Fruit fly (Drosophila melanogaster) whole organism: ENCODE results near the gene CG13631.
A peak's percentile ranks its signal among the peaks of the same experiment; 100 is the strongest.

Source experiments
- CG8478 ChIP-seq: fragments of >200 bp; optimal IDR thresholded peaks from 2 replicates; lab custom pipeline; 2018; ENCODE audit warnings: inconsistent platforms
- Dll ChIP-seq: fragments of >200 bp; optimal IDR thresholded peaks from 2 replicates; lab custom pipeline; 2017
- EcR ChIP-seq, 2 experiments: fragments of >200 bp; optimal IDR thresholded peaks; 2 replicates each; lab custom pipeline; 2017; ENCODE audit warnings: missing biosample characterization in 2 of 2, missing genetic modification characterization in 2 of 2, missing genetic modification reagents in 2 of 2
- pan ChIP-seq: fragments of >200 bp; optimal IDR thresholded peaks from 2 replicates; lab custom pipeline; 2017
- psq ChIP-seq: fragments of >200 bp; optimal IDR thresholded peaks from 2 replicates; lab custom pipeline; 2017
- usp ChIP-seq: fragments of >200 bp; optimal IDR thresholded peaks from 2 replicates; lab custom pipeline; 2017; ENCODE audit warnings: missing biosample characterization, missing genetic modification characterization, mixed read lengths

CG13631 gene

DNA sequence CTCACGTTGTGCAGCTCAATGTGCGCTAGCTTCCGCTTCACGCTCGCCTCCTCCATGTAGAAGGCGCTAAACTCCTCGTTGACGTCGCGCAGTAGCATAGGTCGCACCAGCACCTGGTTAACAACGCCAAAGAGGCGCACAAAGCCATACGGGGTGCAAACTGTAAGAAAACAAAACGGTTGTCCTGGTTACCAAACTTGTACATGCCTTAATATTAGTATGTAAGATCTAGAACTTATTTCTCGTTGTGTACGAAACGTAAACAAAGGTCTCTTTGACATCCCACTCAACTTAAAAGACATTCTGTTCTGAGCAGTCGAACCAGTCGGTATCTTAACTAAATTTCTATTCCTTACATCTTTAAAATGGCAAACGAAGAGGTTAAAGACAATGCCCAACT lies 38.2 kb downstream of the CG13631 start, which contains the start of gene CG6980:
Gene CG6980 (plus strand): TSS at position 301 of the 400 bp plus-strand sequence.
- TF ChIP-seq pan = no peak
- no peak for TF ChIP-seq EcR (GFP tag; optimal IDR thresholded peaks at IDR 0.05; lab: Kevin White, UChicago)
- no peak for TF ChIP-seq psq (lab: Kevin White, UChicago)
- no peak for TF ChIP-seq usp (GFP tag; lab: Kevin White, UChicago)
- TF ChIP-seq Dll (lab: Kevin White, UChicago) = no peak
- TF ChIP-seq CG8478 = no peak

DNA sequence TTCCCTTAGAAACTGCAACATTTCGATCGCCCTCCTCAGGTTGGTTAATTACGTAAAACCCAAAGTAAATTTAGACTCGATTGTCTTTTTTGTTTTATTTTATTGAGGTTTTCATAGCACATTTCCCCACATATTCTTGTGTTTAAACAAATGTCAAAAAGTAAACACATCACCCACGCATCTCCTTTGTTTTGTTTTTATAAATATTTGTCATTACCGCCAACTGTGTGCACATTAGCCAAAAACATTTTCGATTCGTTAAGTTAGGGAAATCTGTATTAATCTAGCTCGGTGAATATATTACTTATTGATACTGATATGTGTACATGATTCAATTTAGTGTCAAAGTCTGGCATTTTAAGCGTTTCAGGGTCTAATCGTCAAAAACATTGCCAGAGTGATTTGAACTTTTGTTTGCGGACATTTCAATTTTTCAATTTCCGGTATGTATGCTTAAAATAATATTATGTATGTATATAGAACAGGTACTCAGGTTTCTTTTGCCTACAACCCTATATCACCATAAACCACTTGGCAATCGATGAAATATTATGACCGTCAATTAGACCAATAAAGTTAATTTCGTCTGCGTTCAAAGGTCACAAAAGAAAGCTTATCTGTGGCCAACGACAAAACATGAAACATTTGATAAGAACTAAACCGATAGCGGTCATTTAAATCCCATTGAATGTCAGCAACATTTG lies 40.6 kb downstream of the CG13631 start:
- no peak for TF ChIP-seq EcR (GFP tag; optimal IDR thresholded peaks at IDR 0.05; lab: Kevin White, UChicago)
- no peak for TF ChIP-seq CG8478
- no peak for TF ChIP-seq Dll (lab: Kevin White, UChicago)
- TF ChIP-seq pan = no peak
- no peak for TF ChIP-seq usp (GFP tag; lab: Kevin White, UChicago)
- no peak for TF ChIP-seq psq (lab: Kevin White, UChicago)

DNA sequence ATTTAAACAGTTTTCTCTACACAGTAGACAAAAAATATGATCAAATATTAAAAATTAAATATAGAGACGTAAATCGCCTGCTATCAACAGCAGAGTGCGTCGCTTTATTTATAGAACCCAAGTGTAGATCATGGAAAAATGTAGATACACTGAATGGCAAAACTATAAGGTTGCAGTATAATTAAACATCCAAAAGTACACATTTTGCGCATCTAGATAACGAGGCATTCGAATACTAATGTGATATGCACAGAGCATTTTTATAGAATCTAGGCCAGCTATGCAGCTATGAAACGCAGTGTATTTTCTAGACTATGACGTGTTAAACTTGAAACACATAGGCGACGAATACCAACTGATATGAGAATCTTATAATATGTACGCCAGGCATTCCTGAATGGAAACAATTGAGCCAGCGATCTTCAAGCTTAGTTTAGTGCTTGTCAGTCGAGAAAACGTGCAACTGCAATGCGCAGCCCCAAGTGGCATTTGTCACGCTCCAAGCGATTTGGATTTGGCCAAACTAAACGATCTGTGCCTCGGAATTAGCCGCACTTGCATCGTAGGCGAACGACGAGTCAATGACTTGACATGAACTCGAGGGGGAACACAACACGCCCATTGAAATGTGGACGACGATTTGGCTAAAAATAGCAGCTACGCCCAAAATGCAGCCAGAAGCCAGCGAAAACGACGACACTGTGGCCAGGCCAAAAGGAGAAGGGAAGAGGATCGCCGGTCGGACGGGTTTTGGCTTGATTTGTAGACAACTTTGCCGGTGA lies 41.9 kb downstream of the CG13631 start:
- peak in 1 of 2 experiments; percentile 89 for TF ChIP-seq EcR (GFP tag; optimal IDR thresholded peaks at IDR 0.05; lab: Kevin White, UChicago)
- no peak for TF ChIP-seq Dll (lab: Kevin White, UChicago)

DNA sequence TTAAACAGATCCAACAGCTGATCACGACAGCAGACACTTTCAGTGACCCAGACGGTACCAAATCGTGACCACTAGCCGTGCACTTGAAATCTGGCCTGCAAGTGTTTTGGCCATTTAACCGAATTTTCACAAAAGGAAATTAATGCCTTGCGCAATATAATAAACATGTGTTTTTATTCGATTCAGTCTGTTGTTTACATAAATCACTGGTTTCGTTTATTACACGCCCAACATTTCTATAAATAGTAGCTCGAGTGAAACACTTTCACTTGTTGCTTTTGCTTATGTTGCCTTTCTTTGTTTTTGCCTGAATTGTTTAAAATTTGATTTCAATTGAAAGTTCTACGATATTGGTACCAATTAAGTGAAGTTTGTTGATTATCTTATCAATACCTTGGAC lies 43.2 kb downstream of the CG13631 start:
- TF ChIP-seq CG8478 = no peak
- TF ChIP-seq EcR (GFP tag; optimal IDR thresholded peaks at IDR 0.05; lab: Kevin White, UChicago) = no peak
- TF ChIP-seq Dll (lab: Kevin White, UChicago) = no peak
- TF ChIP-seq usp (GFP tag; lab: Kevin White, UChicago) = no peak
- TF ChIP-seq pan = no peak
- no peak for TF ChIP-seq psq (lab: Kevin White, UChicago)

DNA sequence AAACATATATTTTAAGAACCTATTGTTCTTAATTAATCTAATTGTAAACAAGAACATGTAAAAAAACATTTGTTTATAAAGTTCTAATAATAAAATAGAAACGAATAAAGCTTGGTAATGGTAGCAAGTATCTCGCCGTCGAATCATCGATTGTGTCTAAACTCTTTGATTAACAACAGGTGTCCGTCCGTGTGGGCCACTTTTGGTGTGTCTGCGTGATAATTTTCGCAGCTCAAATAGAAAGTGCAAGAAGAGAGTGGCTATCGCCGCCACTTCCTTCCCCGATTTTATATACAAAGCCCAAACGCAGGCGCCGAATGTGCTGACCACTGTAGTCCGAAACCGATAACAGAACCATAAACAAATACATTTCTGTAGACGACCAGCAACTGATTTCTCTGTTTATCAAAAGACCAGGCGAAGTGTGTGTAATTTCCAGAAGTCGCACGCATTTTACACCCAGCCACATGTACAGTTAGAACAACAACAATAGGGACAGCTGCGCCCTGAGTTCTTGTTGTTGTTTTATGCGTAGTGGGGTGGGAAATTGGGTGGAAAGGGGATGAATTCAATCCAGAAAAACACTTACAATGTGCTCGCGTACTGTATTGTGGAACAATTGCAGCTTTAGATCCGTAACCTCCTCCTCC lies 44.0 kb downstream of the CG13631 start:
- TF ChIP-seq EcR (GFP tag; optimal IDR thresholded peaks at IDR 0.05; lab: Kevin White, UChicago) (no peak), usp (GFP tag; lab: Kevin White, UChicago) (no peak)

DNA sequence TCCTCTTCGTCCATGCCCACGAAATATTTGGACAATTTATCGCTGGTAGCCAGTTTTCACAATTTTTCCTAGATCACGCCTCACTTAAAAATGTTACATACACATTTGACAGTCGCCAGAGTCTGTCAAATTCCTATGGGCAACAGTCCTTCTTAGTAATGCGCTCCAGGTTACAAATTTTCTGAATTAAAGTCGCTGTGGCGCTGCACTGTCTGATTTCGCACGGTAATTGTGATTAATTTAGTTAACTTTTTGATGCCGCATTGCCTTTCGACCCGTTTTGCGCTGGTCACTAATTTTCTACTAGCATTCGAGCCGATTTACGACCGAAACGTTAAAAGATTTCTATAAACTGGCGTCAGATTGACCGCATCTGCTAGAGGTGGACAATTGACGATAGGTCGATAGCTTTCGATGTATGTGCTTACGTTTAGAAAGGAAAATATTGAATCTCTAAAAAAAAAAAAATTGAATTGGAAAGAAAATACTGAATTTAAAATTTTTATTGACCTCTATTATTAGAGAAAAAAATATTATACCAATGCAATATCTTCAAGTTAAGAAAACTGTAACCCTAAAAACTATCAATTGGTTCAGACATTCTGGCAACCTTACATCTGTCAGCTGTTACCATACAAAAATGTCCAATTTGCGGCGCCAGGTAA lies 44.6 kb downstream of the CG13631 start, which contains the start of the genes lili and CG34150:
Gene lili (minus strand): TSS at position 376 of the 665 bp plus-strand sequence.
Gene CG34150 (plus strand): TSS at position 626 of the 665 bp plus-strand sequence.
- TF ChIP-seq psq (lab: Kevin White, UChicago) (no peak), usp (GFP tag; lab: Kevin White, UChicago) (no peak), pan (no peak), EcR (GFP tag; optimal IDR thresholded peaks at IDR 0.05; lab: Kevin White, UChicago) (no peak), CG8478 (no peak), Dll (lab: Kevin White, UChicago) (no peak)

DNA sequence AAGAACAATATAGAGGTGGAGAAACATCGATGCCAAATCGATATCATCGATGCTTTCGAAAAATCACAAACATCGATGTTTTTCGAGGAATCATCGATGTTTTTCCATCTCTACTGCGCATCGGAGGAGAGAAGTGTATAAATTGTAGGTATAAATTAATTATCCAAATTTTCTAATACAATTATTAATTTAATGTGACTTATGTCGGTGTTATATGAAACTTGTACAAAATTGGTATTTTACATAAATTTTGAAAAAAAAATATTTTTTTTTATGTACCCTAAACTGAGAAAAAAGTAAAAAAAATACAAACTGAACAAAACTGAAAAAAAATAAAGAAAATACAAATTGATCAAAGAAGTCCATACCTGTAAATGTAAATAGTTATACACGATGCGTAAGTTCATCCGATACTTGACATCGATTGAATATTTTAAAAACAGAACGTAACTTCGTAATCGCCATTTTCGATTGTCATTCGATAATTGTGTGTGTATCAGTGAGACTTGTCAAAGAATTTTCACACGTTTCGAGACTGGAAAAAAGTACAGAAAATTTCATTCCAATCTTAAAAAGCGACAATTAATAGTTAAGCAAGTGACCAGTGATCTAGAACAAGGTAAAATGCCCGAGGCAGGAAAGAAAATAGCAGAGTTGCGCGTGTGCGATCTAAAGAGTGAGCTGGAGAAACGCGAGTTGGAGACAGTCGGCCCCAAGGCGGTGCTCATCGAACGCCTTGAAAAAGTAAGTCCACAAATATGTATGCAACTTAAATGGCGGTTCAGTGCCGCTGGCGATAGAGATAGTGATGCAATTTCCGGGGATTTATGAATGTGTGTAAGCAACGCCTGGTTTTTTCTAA lies 48.1 kb downstream of the CG13631 start, which contains the start of the genes CG5808 and Saf-B:
Gene CG5808 (minus strand): TSS at position 15 of the 862 bp plus-strand sequence.
Gene Saf-B (plus strand): TSS at position 472 of the 862 bp plus-strand sequence.
- TF ChIP-seq CG8478 (no peak), Dll (lab: Kevin White, UChicago) (no peak), EcR (GFP tag; optimal IDR thresholded peaks at IDR 0.05; lab: Kevin White, UChicago) (no peak), usp (GFP tag; lab: Kevin White, UChicago) (no peak), psq (lab: Kevin White, UChicago) (no peak), pan (no peak)
